Fruit fly (Drosophila melanogaster) whole organism, embryonic: Measurements from ENCODE around the gene wdb.

ENCODE experiments used
- Antp ChIP-seq: fragments of 200-800 bp; sonication (Bioruptor generic); optimal IDR thresholded peaks from 3 replicates; lab custom pipeline; 2016; ENCODE audit warnings: missing biosample characterization, missing genetic modification characterization
- Atf3 ChIP-seq: fragments of 200-800 bp; sonication (Bioruptor generic); optimal IDR thresholded peaks from 3 replicates; lab custom pipeline; 2016; ENCODE audit warnings: missing biosample characterization, missing genetic modification characterization
- BEAF-32 ChIP-seq: fragments of 200-800 bp; sonication (Bioruptor generic); optimal IDR thresholded peaks from 3 replicates; lab custom pipeline; 2017; ENCODE audit warnings: missing biosample characterization, missing genetic modification characterization, mild to moderate bottlenecking, moderate library complexity, missing genetic modification reagents
- CG10147 ChIP-seq: fragments of 200-800 bp; sonication (Bioruptor generic); optimal IDR thresholded peaks from 2 replicates; lab custom pipeline; 2019; ENCODE audit warnings: missing biosample characterization, mild to moderate bottlenecking, missing genetic modification characterization, moderate library complexity
- CG11247 ChIP-seq: fragments of 200-800 bp; sonication (Bioruptor generic); IDR thresholded peaks from 2 replicates; pipeline ENCODE4 v1.3.6; 2022; ENCODE audit warnings: missing biosample characterization, missing genetic modification characterization
- CG12769 ChIP-seq: fragments of 200-800 bp; sonication (Bioruptor generic); optimal IDR thresholded peaks from 2 replicates; lab custom pipeline; 2019; ENCODE audit warnings: missing biosample characterization, mild to moderate bottlenecking, missing genetic modification characterization, moderate library complexity
- CG15269 ChIP-seq: fragments of 200-800 bp; sonication (Bioruptor generic); optimal IDR thresholded peaks from 2 replicates; lab custom pipeline; 2018; ENCODE audit warnings: missing biosample characterization, mild to moderate bottlenecking, missing genetic modification characterization, moderate library complexity
- CG15479 ChIP-seq: fragments of 200-800 bp; sonication (Bioruptor generic); optimal IDR thresholded peaks from 3 replicates; lab custom pipeline; 2019; ENCODE audit warnings: missing biosample characterization, mild to moderate bottlenecking, missing genetic modification characterization, moderate library complexity
- CG16779 ChIP-seq: fragments of 200-800 bp; sonication (Bioruptor generic); IDR thresholded peaks from 2 replicates; pipeline ENCODE4 v1.3.6; 2022; ENCODE audit warnings: missing biosample characterization, missing genetic modification characterization
- CG17359 ChIP-seq: fragments of 200-800 bp; sonication (Bioruptor generic); optimal IDR thresholded peaks from 3 replicates; lab custom pipeline; 2018; ENCODE audit warnings: missing biosample characterization, mild to moderate bottlenecking, missing genetic modification characterization, moderate library complexity
- CG2120 ChIP-seq: fragments of 200-800 bp; sonication (Bioruptor generic); optimal IDR thresholded peaks from 3 replicates; lab custom pipeline; 2016; ENCODE audit warnings: missing biosample characterization, missing genetic modification characterization
- CG2875 ChIP-seq: fragments of 200-800 bp; sonication (Bioruptor generic); optimal IDR thresholded peaks from 2 replicates; lab custom pipeline; 2017; ENCODE audit warnings: missing biosample characterization, mild to moderate bottlenecking, missing genetic modification characterization, missing genetic modification reagents
- CG30020 ChIP-seq: fragments of 200-800 bp; optimal IDR thresholded peaks from 2 replicates; lab custom pipeline; 2019; ENCODE audit warnings: missing biosample characterization, mild to moderate bottlenecking, missing genetic modification characterization, moderate library complexity
- CG3065 ChIP-seq: fragments of 200-800 bp; sonication (Bioruptor generic); optimal IDR thresholded peaks from 2 replicates; lab custom pipeline; 2016; ENCODE audit warnings: missing biosample characterization, missing genetic modification characterization
- CG3281 ChIP-seq: fragments of 200-800 bp; sonication (Bioruptor generic); optimal IDR thresholded peaks from 3 replicates; lab custom pipeline; 2017; ENCODE audit warnings: missing biosample characterization, mild to moderate bottlenecking, missing genetic modification characterization
- CG34376 ChIP-seq: fragments of 200-800 bp; sonication (Bioruptor generic); optimal IDR thresholded peaks from 2 replicates; lab custom pipeline; 2018; ENCODE audit warnings: missing biosample characterization, mild to moderate bottlenecking, missing genetic modification characterization
- CG4282 ChIP-seq: fragments of 200-800 bp; sonication (Bioruptor generic); optimal IDR thresholded peaks from 2 replicates; lab custom pipeline; 2016; ENCODE audit warnings: missing biosample characterization, missing genetic modification characterization
- CG4730 ChIP-seq: fragments of 200-800 bp; sonication (Bioruptor generic); IDR thresholded peaks from 2 replicates; pipeline ENCODE4 v1.3.6; 2022; ENCODE audit warnings: missing biosample characterization, missing genetic modification characterization
- CG5245 ChIP-seq: fragments of 200-800 bp; sonication (Bioruptor generic); optimal IDR thresholded peaks from 3 replicates; lab custom pipeline; 2016; ENCODE audit warnings: missing biosample characterization, missing genetic modification characterization
- CG7271 ChIP-seq: fragments of 200-800 bp; sonication (Bioruptor generic); optimal IDR thresholded peaks from 2 replicates; lab custom pipeline; 2018; ENCODE audit warnings: missing biosample characterization, mild to moderate bottlenecking, missing genetic modification characterization, moderate library complexity
- CG7556 ChIP-seq: fragments of 200-800 bp; sonication (Bioruptor generic); optimal IDR thresholded peaks from 2 replicates; lab custom pipeline; 2017; ENCODE audit warnings: missing biosample characterization, mild to moderate bottlenecking, missing genetic modification characterization
- CG7786 ChIP-seq: fragments of 200-800 bp; sonication (Bioruptor generic); optimal IDR thresholded peaks from 2 replicates; lab custom pipeline; 2016; ENCODE audit warnings: missing biosample characterization, missing genetic modification characterization
- CG7928 ChIP-seq: fragments of 200-800 bp; sonication (Bioruptor generic); optimal IDR thresholded peaks from 2 replicates; lab custom pipeline; 2017; ENCODE audit warnings: missing biosample characterization, mild to moderate bottlenecking, missing genetic modification characterization
- CG8765 ChIP-seq: fragments of 200-800 bp; sonication (Bioruptor generic); IDR thresholded peaks from 2 replicates; pipeline ENCODE4 v1.3.6; 2022; ENCODE audit warnings: missing biosample characterization, missing genetic modification characterization
- CG8924 ChIP-seq: fragments of 200-800 bp; optimal IDR thresholded peaks from 3 replicates; lab custom pipeline; 2019; ENCODE audit warnings: missing biosample characterization, mild to moderate bottlenecking, missing genetic modification characterization, moderate library complexity
- CG9932 ChIP-seq: fragments of 200-800 bp; sonication (Bioruptor generic); IDR thresholded peaks from 2 replicates; pipeline ENCODE4 v1.3.6; 2022; ENCODE audit warnings: missing biosample characterization, missing genetic modification characterization
- Dek ChIP-seq: fragments of 200-800 bp; sonication (Bioruptor generic); optimal IDR thresholded peaks from 3 replicates; lab custom pipeline; 2019; ENCODE audit warnings: missing biosample characterization, mild to moderate bottlenecking, missing genetic modification characterization, moderate library complexity
- Dll ChIP-seq: fragments of 200-800 bp; sonication (Bioruptor generic); IDR thresholded peaks from 4 replicates; pipeline ENCODE4 v1.3.6; 2022; ENCODE audit warnings: missing biosample characterization, missing genetic modification characterization; ENCODE audit not compliant: partially characterized antibody
- E2f2 ChIP-seq: fragments of 200-800 bp; sonication (Bioruptor generic); IDR thresholded peaks from 2 replicates; pipeline ENCODE4 v1.3.6; 2022; ENCODE audit warnings: missing biosample characterization, missing genetic modification characterization
- Ets97D ChIP-seq: fragments of 200-800 bp; sonication (Bioruptor generic); optimal IDR thresholded peaks from 3 replicates; lab custom pipeline; 2016; ENCODE audit warnings: missing biosample characterization, missing genetic modification characterization
- Fer2 ChIP-seq: fragments of 200-800 bp; sonication (Bioruptor generic); optimal IDR thresholded peaks from 2 replicates; lab custom pipeline; 2018; ENCODE audit warnings: missing biosample characterization, mild to moderate bottlenecking, missing genetic modification characterization, moderate library complexity
- HLH54F ChIP-seq: fragments of 200-800 bp; sonication (Bioruptor generic); optimal IDR thresholded peaks from 3 replicates; lab custom pipeline; 2016; ENCODE audit warnings: missing biosample characterization, missing genetic modification characterization
- MBD-R2 ChIP-seq: fragments of 200-800 bp; sonication (Bioruptor generic); IDR thresholded peaks from 2 replicates; pipeline ENCODE4 v1.3.6; 2022; ENCODE audit warnings: missing biosample characterization, missing genetic modification characterization
- Scr ChIP-seq: fragments of 200-800 bp; sonication (Bioruptor generic); IDR thresholded peaks from 2 replicates; pipeline ENCODE4 v1.3.6; 2022; ENCODE audit warnings: missing biosample characterization, missing genetic modification characterization; ENCODE audit not compliant: partially characterized antibody
- Sry-δ ChIP-seq: fragments of 200-800 bp; sonication (Bioruptor generic); optimal IDR thresholded peaks from 2 replicates; lab custom pipeline; 2016; ENCODE audit warnings: missing biosample characterization, missing genetic modification characterization
- Xrp1 ChIP-seq: fragments of 200-800 bp; sonication (Bioruptor generic); IDR thresholded peaks from 2 replicates; pipeline ENCODE4 v1.3.6; 2022; ENCODE audit warnings: missing biosample characterization, missing genetic modification characterization
- abd-A ChIP-seq: fragments of 200-800 bp; sonication (Bioruptor generic); optimal IDR thresholded peaks from 3 replicates; lab custom pipeline; 2019; ENCODE audit warnings: missing biosample characterization, mild to moderate bottlenecking, missing genetic modification characterization, moderate library complexity
- amos ChIP-seq: fragments of 200-800 bp; sonication (Bioruptor generic); IDR thresholded peaks from 2 replicates; pipeline ENCODE4 v1.3.6; 2022; ENCODE audit warnings: missing biosample characterization, missing genetic modification characterization; ENCODE audit not compliant: partially characterized antibody
- bowl ChIP-seq: fragments of 200-800 bp; sonication (Bioruptor generic); IDR thresholded peaks from 2 replicates; pipeline ENCODE4 v1.3.6; 2022; ENCODE audit warnings: missing biosample characterization, missing genetic modification characterization
- br ChIP-seq: fragments of >200 bp; optimal IDR thresholded peaks from 2 replicates; lab custom pipeline; 2017
- gfzf ChIP-seq: fragments of 200-800 bp; sonication (Bioruptor generic); optimal IDR thresholded peaks from 2 replicates; lab custom pipeline; 2016; ENCODE audit warnings: missing biosample characterization, mild to moderate bottlenecking, missing genetic modification characterization, moderate library complexity
- gsb-n ChIP-seq: fragments of 200-800 bp; sonication (Bioruptor generic); optimal IDR thresholded peaks from 3 replicates; lab custom pipeline; 2018; ENCODE audit warnings: missing biosample characterization, mild to moderate bottlenecking, missing genetic modification characterization
- jigr1 ChIP-seq: fragments of 200-800 bp; sonication (Bioruptor generic); IDR thresholded peaks from 3 replicates; pipeline ENCODE4 v1.3.6; 2022; ENCODE audit warnings: missing biosample characterization, missing genetic modification characterization
- lbe ChIP-seq: fragments of 200-800 bp; sonication (Bioruptor generic); optimal IDR thresholded peaks from 2 replicates; lab custom pipeline; 2016; ENCODE audit warnings: missing biosample characterization, mild to moderate bottlenecking, missing genetic modification characterization
- mam ChIP-seq: fragments of 200-800 bp; sonication (Bioruptor generic); optimal IDR thresholded peaks from 3 replicates; lab custom pipeline; 2016; ENCODE audit warnings: missing biosample characterization, missing genetic modification characterization
- phol ChIP-seq: fragments of 200-800 bp; sonication (Bioruptor generic); optimal IDR thresholded peaks from 3 replicates; lab custom pipeline; 2018; ENCODE audit warnings: missing biosample characterization, mild to moderate bottlenecking, missing genetic modification characterization, moderate library complexity
- prd ChIP-seq, 3 experiments: fragments of >200 bp in 2 of 3; fragments of 200-800 bp in 1 of 3; sonication (Bioruptor generic) in 1 of 3; optimal IDR thresholded peaks in 2 of 3; IDR thresholded peaks in 1 of 3; 2 replicates in 2 of 3; 3 replicates in 1 of 3; pipeline versions ENCODE4 v1.3.6 to Lab custom; 2017 to 2022; ENCODE audit warnings: missing biosample characterization in 1 of 3, missing genetic modification characterization in 1 of 3
- trh ChIP-seq: fragments of 200-800 bp; sonication (Bioruptor generic); optimal IDR thresholded peaks from 2 replicates; lab custom pipeline; 2016; ENCODE audit warnings: missing biosample characterization, missing genetic modification characterization
- tup ChIP-seq: fragments of 200-800 bp; sonication (Bioruptor generic); optimal IDR thresholded peaks from 2 replicates; lab custom pipeline; 2016; ENCODE audit warnings: missing biosample characterization, mild to moderate bottlenecking, missing genetic modification characterization, moderate library complexity
- unc-4 ChIP-seq: fragments of 200-800 bp; sonication (Bioruptor generic); IDR thresholded peaks from 2 replicates; pipeline ENCODE4 v1.3.6; 2022; ENCODE audit warnings: missing biosample characterization, missing genetic modification characterization; ENCODE audit not compliant: partially characterized antibody
- vfl ChIP-seq: fragments of 200-800 bp; sonication (Bioruptor generic); optimal IDR thresholded peaks from 2 replicates; lab custom pipeline; 2016; ENCODE audit warnings: missing biosample characterization, missing genetic modification characterization

The wdb gene

dm6 chr3R:27570692-27571091 lies 11.3 kb downstream of the wdb start (continued):
- TF ChIP-seq MBD-R2 (GFP tag; lab: Robert Waterston, UW) (no peak), CG15479 (GFP tag; lab: Kevin White, UChicago) (no peak), CG15269 (no peak), mam (GFP tag; lab: Kevin White, UChicago) (no peak), Dll (0 out of 4 replicates have a peak, but pooled peaks have one; percentile 34), CG11247 (GFP tag; lab: Robert Waterston, UW) (no peak), CG8765 (GFP tag; lab: Robert Waterston, UW) (no peak), Xrp1 (GFP tag; lab: Robert Waterston, UW) (no peak), CG7786 (GFP tag; lab: Kevin White, UChicago) (no peak), br (lab: Kevin White, UChicago) (no peak), Antp (GFP tag; lab: Kevin White, UChicago) (no peak), Fer2 (tag; lab: Kevin White, UChicago) (no peak), CG16779 (GFP tag; lab: Robert Waterston, UW) (no peak), jigr1 (no peak), bowl (GFP tag; lab: Robert Waterston, UW) (no peak), amos (peak; percentile 25; the same call in 1 of the 2 replicates), phol (tag; lab: Kevin White, UChicago) (no peak), HLH54F (GFP tag; lab: Kevin White, UChicago) (no peak), CG30020 (no peak), CG7271 (no peak), CG2875 (GFP tag; lab: Kevin White, UChicago) (no peak), E2f2 (GFP tag; lab: Robert Waterston, UW) (no peak), Ets97D (no peak), CG3065 (GFP tag; lab: Kevin White, UChicago) (no peak), tup (GFP tag; lab: Kevin White, UChicago) (no peak), CG10147 (no peak), CG34376 (GFP tag; lab: Kevin White, UChicago) (no peak), Dek (no peak), prd (optimal IDR thresholded peaks at IDR 0.05; lab: Kevin White, UChicago) (no peak), prd (GFP tag; IDR thresholded peaks at IDR 0.05; lab: Robert Waterston, UW) (no peak), CG7928 (no peak), gsb-n (tag; lab: Kevin White, UChicago) (no peak), BEAF-32 (GFP tag; lab: Kevin White, UChicago) (peak; percentile 27), CG4730 (GFP tag; lab: Robert Waterston, UW) (no peak), trh (no peak), gfzf (GFP tag; lab: Kevin White, UChicago) (no peak), CG8924 (tag; lab: Kevin White, UChicago) (no peak), lbe (GFP tag; lab: Kevin White, UChicago) (no peak), CG2120 (GFP tag; lab: Kevin White, UChicago) (no peak), vfl (GFP tag; lab: Kevin White, UChicago) (no peak), Atf3 (GFP tag; lab: Kevin White, UChicago) (no peak), CG7556 (no peak), CG12769 (tag; lab: Kevin White, UChicago) (peak; percentile 41), Sry-δ (GFP tag; lab: Kevin White, UChicago) (peak; percentile 43), CG9932 (GFP tag; lab: Robert Waterston, UW) (no peak), Scr (peak; percentile 53), unc-4 (peak; percentile 52), CG17359 (tag; lab: Kevin White, UChicago) (no peak), CG3281 (GFP tag; lab: Kevin White, UChicago) (no peak), CG4282 (GFP tag; lab: Kevin White, UChicago) (no peak), CG5245 (GFP tag; lab: Kevin White, UChicago) (no peak), abd-A (tag; lab: Kevin White, UChicago) (no peak)
